Worm (Caenorhabditis elegans) whole organism, late embryonic: Measurements from ENCODE around the gene oxy-4.

Experiments used
- F13H6.1 ChIP-seq: sonication (generic microtip); optimal IDR thresholded peaks from 2 replicates; lab custom pipeline; 2016; ENCODE audit warnings: missing genetic modification characterization, missing compliant biosample characterization
- K02D7.2 ChIP-seq: sonication (generic microtip); optimal IDR thresholded peaks from 2 replicates; lab custom pipeline; 2017; ENCODE audit warnings: mild to moderate bottlenecking, missing genetic modification characterization, missing compliant biosample characterization
- T23F11.4 ChIP-seq: fragments of 200-800 bp; sonication (Bioruptor generic); optimal IDR thresholded peaks from 2 replicates; lab custom pipeline; 2018; ENCODE audit warnings: mild to moderate bottlenecking, missing genetic modification characterization, missing compliant biosample characterization
- ahr-1 ChIP-seq: sonication (generic microtip); optimal IDR thresholded peaks from 2 replicates; lab custom pipeline; 2016; ENCODE audit warnings: missing genetic modification characterization, missing compliant biosample characterization
- ama-1 ChIP-seq: fragments of 150-350 bp; optimal IDR thresholded peaks from 2 replicates; lab custom pipeline; 2014
- ceh-14 ChIP-seq: sonication (generic microtip); optimal IDR thresholded peaks from 2 replicates; lab custom pipeline; 2016; ENCODE audit warnings: missing genotype, missing genetic modification characterization, missing compliant biosample characterization
- ceh-24 ChIP-seq: sonication (generic microtip); optimal IDR thresholded peaks from 2 replicates; lab custom pipeline; 2016; ENCODE audit warnings: mild to moderate bottlenecking, missing genetic modification characterization, missing compliant biosample characterization
- ceh-30 ChIP-seq: fragments of 150-350 bp; optimal IDR thresholded peaks from 2 replicates; lab custom pipeline; 2014; ENCODE audit warnings: missing biosample characterization, missing genetic modification characterization
- ceh-31 ChIP-seq: sonication (generic microtip); optimal IDR thresholded peaks from 2 replicates; lab custom pipeline; 2016; ENCODE audit warnings: missing genetic modification characterization, missing compliant biosample characterization
- ceh-34 ChIP-seq: sonication (generic microtip); optimal IDR thresholded peaks from 2 replicates; lab custom pipeline; 2016; ENCODE audit warnings: mild to moderate bottlenecking, missing genetic modification characterization, missing compliant biosample characterization
- ceh-48 ChIP-seq: sonication (generic microtip); optimal IDR thresholded peaks from 2 replicates; lab custom pipeline; 2016; ENCODE audit warnings: missing genetic modification characterization, inconsistent platforms, missing compliant biosample characterization
- ceh-6 ChIP-seq: fragments of 200-800 bp; sonication (Bioruptor generic); optimal IDR thresholded peaks from 2 replicates; lab custom pipeline; 2018; ENCODE audit warnings: mild to moderate bottlenecking, missing genetic modification characterization, missing compliant biosample characterization
- che-1 ChIP-seq: sonication (generic microtip); optimal IDR thresholded peaks from 2 replicates; lab custom pipeline; 2016; ENCODE audit warnings: mild to moderate bottlenecking, missing genetic modification characterization, missing compliant biosample characterization
- dve-1 ChIP-seq: sonication (generic microtip); optimal IDR thresholded peaks from 2 replicates; lab custom pipeline; 2017; ENCODE audit warnings: antibody characterized with exemption, mild to moderate bottlenecking, missing genetic modification characterization, missing compliant biosample characterization
- elt-2 ChIP-seq: sonication (generic microtip); optimal IDR thresholded peaks from 2 replicates; lab custom pipeline; 2016; ENCODE audit warnings: missing genetic modification reagents, missing genetic modification characterization, missing compliant biosample characterization
- fax-1 ChIP-seq: sonication (generic microtip); optimal IDR thresholded peaks from 2 replicates; lab custom pipeline; 2016; ENCODE audit warnings: missing genotype, missing genetic modification characterization, missing compliant biosample characterization
- fkh-10 ChIP-seq: fragments of 150-350 bp; optimal IDR thresholded peaks from 2 replicates; lab custom pipeline; 2014; ENCODE audit warnings: missing biosample characterization, missing genetic modification reagents, missing genetic modification characterization
- fkh-6 ChIP-seq: sonication (generic microtip); optimal IDR thresholded peaks from 2 replicates; lab custom pipeline; 2016; ENCODE audit warnings: missing genetic modification characterization, missing compliant biosample characterization
- hlh-15 ChIP-seq: sonication (generic microtip); optimal IDR thresholded peaks from 2 replicates; lab custom pipeline; 2016; ENCODE audit warnings: missing genetic modification characterization, missing compliant biosample characterization
- hlh-30 ChIP-seq: sonication (generic microtip); optimal IDR thresholded peaks from 2 replicates; lab custom pipeline; 2017; ENCODE audit warnings: antibody characterized with exemption, missing genetic modification characterization, missing compliant biosample characterization; ENCODE audit not compliant: insufficient read depth
- hlh-8 ChIP-seq: sonication (generic microtip); optimal IDR thresholded peaks from 2 replicates; lab custom pipeline; 2016; ENCODE audit warnings: missing genotype, missing genetic modification characterization, missing compliant biosample characterization
- lim-6 ChIP-seq: sonication (generic microtip); optimal IDR thresholded peaks from 2 replicates; lab custom pipeline; 2016; ENCODE audit warnings: missing genetic modification characterization, missing compliant biosample characterization
- madf-2 ChIP-seq: sonication (generic microtip); optimal IDR thresholded peaks from 2 replicates; lab custom pipeline; 2017; ENCODE audit warnings: missing genetic modification characterization, missing compliant biosample characterization
- npax-4 ChIP-seq: sonication (generic microtip); optimal IDR thresholded peaks from 2 replicates; lab custom pipeline; 2016; ENCODE audit warnings: missing genetic modification characterization, missing compliant biosample characterization
- pat-9 ChIP-seq: fragments of 200-800 bp; sonication (Bioruptor generic); optimal IDR thresholded peaks from 2 replicates; lab custom pipeline; 2018; ENCODE audit warnings: mild to moderate bottlenecking, missing genetic modification characterization, moderate library complexity, missing compliant biosample characterization
- pqm-1 ChIP-seq: sonication (generic microtip); optimal IDR thresholded peaks from 2 replicates; lab custom pipeline; 2016; ENCODE audit warnings: missing genetic modification characterization, missing compliant biosample characterization
- pros-1 ChIP-seq: fragments of 150-350 bp; optimal IDR thresholded peaks from 2 replicates; lab custom pipeline; 2014; ENCODE audit warnings: missing biosample characterization, missing genetic modification reagents, missing genetic modification characterization
- rnt-1 ChIP-seq: sonication (generic microtip); optimal IDR thresholded peaks from 2 replicates; lab custom pipeline; 2016; ENCODE audit warnings: missing genetic modification characterization, missing compliant biosample characterization
- sox-2 ChIP-seq: fragments of 200-800 bp; sonication (Bioruptor generic); IDR thresholded peaks from 2 replicates; pipeline ENCODE4 v1.3.6; 2022; ENCODE audit warnings: missing genetic modification reagents, missing genetic modification characterization, missing compliant biosample characterization
- sox-4 ChIP-seq: sonication (generic microtip); optimal IDR thresholded peaks from 2 replicates; lab custom pipeline; 2017; ENCODE audit warnings: mild to moderate bottlenecking, missing genetic modification characterization, inconsistent platforms, missing compliant biosample characterization
- syd-9 ChIP-seq: sonication (generic microtip); optimal IDR thresholded peaks from 2 replicates; lab custom pipeline; 2016; ENCODE audit warnings: mild to moderate bottlenecking, missing genetic modification characterization, moderate library complexity, missing compliant biosample characterization
- tbx-2 ChIP-seq: sonication (generic microtip); optimal IDR thresholded peaks from 2 replicates; lab custom pipeline; 2016; ENCODE audit warnings: missing genetic modification characterization, missing compliant biosample characterization
- tbx-7 ChIP-seq: sonication (generic microtip); optimal IDR thresholded peaks from 2 replicates; lab custom pipeline; 2016; ENCODE audit warnings: missing genotype, missing genetic modification characterization, missing compliant biosample characterization
- ttx-3 ChIP-seq: sonication (generic microtip); optimal IDR thresholded peaks from 2 replicates; lab custom pipeline; 2016; ENCODE audit warnings: missing genetic modification reagents, missing genetic modification characterization, missing compliant biosample characterization
- unc-3 ChIP-seq, 2 experiments: fragments of 200-800 bp in 1 of 2; sonication (Bioruptor generic) in 1 of 2; sonication (generic microtip) in 1 of 2; conservative IDR thresholded peaks in 1 of 2; optimal IDR thresholded peaks in 1 of 2; 2 replicates each; pipeline versions ENCODE4 v1.3.6 to Lab custom; 2016 to 2022; ENCODE audit warnings: missing compliant biosample characterization in 2 of 2, missing genetic modification characterization in 2 of 2, missing genetic modification reagents in 1 of 2
- unc-42 ChIP-seq: sonication (generic microtip); optimal IDR thresholded peaks from 2 replicates; lab custom pipeline; 2016; ENCODE audit warnings: missing genotype, missing genetic modification characterization, missing compliant biosample characterization
- unc-86 ChIP-seq: sonication (generic microtip); optimal IDR thresholded peaks from 2 replicates; lab custom pipeline; 2016; ENCODE audit warnings: missing genetic modification characterization, missing compliant biosample characterization

oxy-4 gene

DNA sequence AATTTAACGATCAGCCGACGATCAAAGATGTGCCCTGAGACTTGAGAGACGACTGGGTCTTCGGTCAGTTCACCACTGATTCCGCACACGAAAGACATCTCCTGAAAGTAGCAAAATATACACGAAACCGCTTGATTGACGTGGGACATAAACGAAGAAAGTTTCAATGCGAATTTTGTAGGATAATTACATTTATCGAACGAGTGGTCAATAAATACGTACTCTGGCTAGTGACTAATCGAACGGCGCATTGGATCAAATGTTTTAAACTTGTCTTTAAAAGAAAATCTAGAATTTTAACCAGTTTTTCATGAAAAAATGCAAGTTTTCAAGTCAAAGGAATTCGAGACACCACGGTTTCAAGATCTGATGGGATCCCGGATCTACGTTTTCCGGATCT, 13.4 kb upstream of the oxy-4 start, which contains the start of gene prp-19:
prp-19 (minus strand) TSS at position 101 of the 400 bp plus-strand sequence.
- no peak for TF ChIP-seq pros-1 (tag; lab: Kevin White, UChicago)
- no peak for TF ChIP-seq fkh-6
- TF ChIP-seq che-1 (tag; lab: Kevin White, UChicago) = no peak
- TF ChIP-seq tbx-2 (tag; lab: Kevin White, UChicago) = no peak
- no peak for TF ChIP-seq unc-42
- no peak for TF ChIP-seq ceh-48 (tag; lab: Kevin White, UChicago)
- no peak for TF ChIP-seq unc-86 (tag; lab: Kevin White, UChicago)
- no peak for TF ChIP-seq ceh-30 (tag; lab: Kevin White, UChicago)
- TF ChIP-seq tbx-7 (tag; lab: Kevin White, UChicago) = no peak
- TF ChIP-seq pat-9 (tag; lab: Kevin White, UChicago) = no peak
- TF ChIP-seq rnt-1 (tag; lab: Kevin White, UChicago) = no peak
- TF ChIP-seq ama-1 (lab: Kevin White, UChicago) = no peak
- TF ChIP-seq sox-4 (tag; lab: Kevin White, UChicago) = no peak
- no peak for TF ChIP-seq sox-2 (GFP tag; lab: Robert Waterston, UW)
- no peak for TF ChIP-seq ahr-1
- TF ChIP-seq ceh-31 (tag; lab: Kevin White, UChicago) = no peak
- TF ChIP-seq fkh-10 (GFP tag; lab: Kevin White, UChicago) = no peak
- TF ChIP-seq ttx-3 (tag; lab: Kevin White, UChicago) = no peak

DNA sequence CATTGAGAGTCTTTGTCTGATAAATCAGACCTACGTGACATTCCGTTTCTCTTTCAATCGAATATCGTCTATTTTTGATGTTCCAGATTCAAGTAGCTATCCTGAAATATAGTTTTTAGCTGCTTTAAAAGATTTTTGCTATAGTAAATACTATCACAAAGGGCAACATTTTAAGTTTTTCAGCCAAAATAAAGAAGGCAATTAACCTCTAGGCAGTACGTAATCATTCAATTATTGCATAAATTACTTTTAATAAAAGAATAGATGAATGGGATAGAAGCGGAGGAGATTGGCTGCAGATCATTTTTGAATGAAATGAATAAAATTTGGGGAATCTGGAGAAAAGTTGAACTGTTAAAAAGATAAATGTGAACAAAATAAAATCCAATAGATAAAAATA, 11.1 kb upstream of the oxy-4 start, which contains the start of gene ulp-1:
ulp-1 (minus strand) TSS at position 101 of the 400 bp plus-strand sequence.
- no peak for TF ChIP-seq dve-1
- TF ChIP-seq ceh-34 = no peak
- TF ChIP-seq unc-42 = no peak
- no peak for TF ChIP-seq npax-4 (tag; lab: Kevin White, UChicago)
- TF ChIP-seq hlh-30 (tag; lab: Kevin White, UChicago) = no peak
- no peak for TF ChIP-seq F13H6.1 (tag; lab: Kevin White, UChicago)
- TF ChIP-seq, all 69 proteins: peak for 0

ce11 chrIII:5165745-5166144, 7.2 kb upstream of the oxy-4 start:
- no peak for TF ChIP-seq syd-9 (tag; lab: Kevin White, UChicago)
- TF ChIP-seq elt-2 = no peak
- no peak for TF ChIP-seq madf-2 (tag; lab: Kevin White, UChicago)
- TF ChIP-seq lim-6 (tag; lab: Kevin White, UChicago) = no peak
- no peak for TF ChIP-seq F13H6.1 (tag; lab: Kevin White, UChicago)
- no peak for TF ChIP-seq pat-9 (tag; lab: Kevin White, UChicago)
- TF ChIP-seq T23F11.4 (GFP tag; lab: Kevin White, UChicago) = no peak
- no peak for TF ChIP-seq fax-1 (tag; lab: Kevin White, UChicago)

- TF ChIP-seq sox-4 (tag; lab: Kevin White, UChicago) (no peak), rnt-1 (tag; lab: Kevin White, UChicago) (no peak), pat-9 (tag; lab: Kevin White, UChicago) (no peak), madf-2 (tag; lab: Kevin White, UChicago) (no peak), ceh-6 (no peak), ceh-24 (tag; lab: Kevin White, UChicago) (no peak), unc-3 (GFP tag; conservative IDR thresholded peaks at IDR 0.05; lab: Robert Waterston, UW) (no peak), unc-3 (tag; optimal IDR thresholded peaks at IDR 0.05; lab: Kevin White, UChicago) (no peak), hlh-15 (tag; lab: Kevin White, UChicago) (no peak), ceh-14 (tag; lab: Kevin White, UChicago) (no peak), hlh-8 (tag; lab: Kevin White, UChicago) (no peak), pqm-1 (tag; lab: Kevin White, UChicago) (no peak), K02D7.2 (tag; lab: Kevin White, UChicago) (no peak)
These were observed 6.6 kb upstream of the oxy-4 start, which contains the start of gene T10F2.2 for ce11 chrIII:5165211-5165610. Gene T10F2.2 (minus strand): TSS chrIII:5165311.
